Worm (Caenorhabditis elegans): ENCODE results near the gene rpl-23.

The rpl-23 gene

ce11 chrIII:5693736-5694135 lies 12.2 kb downstream of the rpl-23 start, which contains the start of gene B0336.13:
TSS of gene B0336.13 (plus strand) at chrIII:5694036.
- TF ChIP-seq aly-1 (tag; optimal IDR thresholded peaks at IDR 0.05), result no peak
- TF ChIP-seq ceh-36 (tag; optimal IDR thresholded peaks at IDR 0.05), result peak; percentile 22

ce11 chrIII:5692690-5693089 lies 13.2 kb downstream of the rpl-23 start, which contains the start of the genes abi-1 and arle-14:
TSS of gene abi-1 (minus strand) at chrIII:5692740.
TSS of gene arle-14 (plus strand) at chrIII:5692906.
- TF ChIP-seq F13C5.2 (tag; optimal IDR thresholded peaks at IDR 0.05), result peak; percentile 61
- no peak for TF ChIP-seq pes-1 (GFP tag; IDR thresholded peaks at IDR 0.05)

ce11 chrIII:5691826-5692225 lies 14.1 kb downstream of the rpl-23 start:
- TF ChIP-seq pes-1 (GFP tag; IDR thresholded peaks at IDR 0.05), result no peak
- TF ChIP-seq tbx-37 (GFP tag; conservative IDR thresholded peaks at IDR 0.05), result no peak
- TF ChIP-seq ceh-13 (GFP tag; optimal IDR thresholded peaks at IDR 0.05), result no peak
- TF ChIP-seq F13C5.2 (tag; optimal IDR thresholded peaks at IDR 0.05), result no peak
- no peak for TF ChIP-seq tbx-11 (GFP tag; IDR thresholded peaks at IDR 0.05)
- no peak for TF ChIP-seq scrt-1 (GFP tag; IDR thresholded peaks at IDR 0.05)
- TF ChIP-seq tra-4 (tag; optimal IDR thresholded peaks at IDR 0.05), result no peak
- TF ChIP-seq aly-1 (tag; optimal IDR thresholded peaks at IDR 0.05), result no peak
- TF ChIP-seq ama-1 (optimal IDR thresholded peaks at IDR 0.05), result no peak
- no peak for TF ChIP-seq hmg-4 (GFP tag; optimal IDR thresholded peaks at IDR 0.05)

ce11 chrIII:5688246-5688645 lies 17.7 kb downstream of the rpl-23 start:
- TF ChIP-seq ama-1 (optimal IDR thresholded peaks at IDR 0.05) (no peak), hnd-1 (tag; optimal IDR thresholded peaks at IDR 0.05) (no peak), hmg-4 (GFP tag; optimal IDR thresholded peaks at IDR 0.05) (peak; percentile 1)

- TF ChIP-seq ceh-36 (tag; optimal IDR thresholded peaks at IDR 0.05) (no peak), aly-1 (tag; optimal IDR thresholded peaks at IDR 0.05) (no peak), pes-1 (GFP tag; IDR thresholded peaks at IDR 0.05) (no peak), tbx-11 (GFP tag; IDR thresholded peaks at IDR 0.05) (no peak), sea-1 (GFP tag; conservative IDR thresholded peaks at IDR 0.05) (no peak), tbx-37 (GFP tag; conservative IDR thresholded peaks at IDR 0.05) (no peak), flt-1 (GFP tag; IDR thresholded peaks at IDR 0.05) (no peak), ceh-13 (GFP tag; optimal IDR thresholded peaks at IDR 0.05) (no peak), tra-4 (tag; optimal IDR thresholded peaks at IDR 0.05) (no peak)
Measured at ce11 chrIII:5683998-5684397, 21.9 kb downstream of the rpl-23 start, which contains the start of gene rcan-1. TSS of gene rcan-1 (minus strand) at chrIII:5684098.

- TF ChIP-seq ets-7 (tag; optimal IDR thresholded peaks at IDR 0.05) (no peak), tra-4 (tag; optimal IDR thresholded peaks at IDR 0.05) (no peak), flt-1 (GFP tag; IDR thresholded peaks at IDR 0.05) (no peak), ama-1 (optimal IDR thresholded peaks at IDR 0.05) (no peak), F13C5.2 (tag; optimal IDR thresholded peaks at IDR 0.05) (no peak), hmbx-1 (tag; optimal IDR thresholded peaks at IDR 0.05) (no peak), pes-1 (GFP tag; IDR thresholded peaks at IDR 0.05) (no peak), ceh-36 (tag; optimal IDR thresholded peaks at IDR 0.05) (no peak)
Measured at ce11 chrIII:5680141-5680540, 25.8 kb downstream of the rpl-23 start, which contains the start of gene pst-2. TSS of gene pst-2 (plus strand) at chrIII:5680433.

- TF ChIP-seq tra-4 (tag; optimal IDR thresholded peaks at IDR 0.05) (no peak), sea-1 (GFP tag; conservative IDR thresholded peaks at IDR 0.05) (no peak; the same call in 1 of the 2 replicates), pes-1 (GFP tag; IDR thresholded peaks at IDR 0.05) (peak; percentile 72), scrt-1 (GFP tag; IDR thresholded peaks at IDR 0.05) (no peak), flt-1 (GFP tag; IDR thresholded peaks at IDR 0.05) (peak; percentile 69), tbx-37 (GFP tag; conservative IDR thresholded peaks at IDR 0.05) (peak; percentile 49; the same call in 1 of the 2 replicates), ceh-13 (GFP tag; optimal IDR thresholded peaks at IDR 0.05) (no peak), hnd-1 (tag; optimal IDR thresholded peaks at IDR 0.05) (peak; percentile 8), ama-1 (optimal IDR thresholded peaks at IDR 0.05) (no peak), tbx-11 (GFP tag; IDR thresholded peaks at IDR 0.05) (0 out of 2 replicates have a peak, but pooled peaks have one; percentile 17), B0310.2 (tag; optimal IDR thresholded peaks at IDR 0.05) (peak; percentile 15), hmg-4 (GFP tag; optimal IDR thresholded peaks at IDR 0.05) (peak; percentile 70), hmbx-1 (tag; optimal IDR thresholded peaks at IDR 0.05) (no peak), ceh-36 (tag; optimal IDR thresholded peaks at IDR 0.05) (no peak), F13C5.2 (tag; optimal IDR thresholded peaks at IDR 0.05) (peak; percentile 95), aly-1 (tag; optimal IDR thresholded peaks at IDR 0.05) (no peak), ets-7 (tag; optimal IDR thresholded peaks at IDR 0.05) (no peak)
Measured at ce11 chrIII:5678935-5679334, 27.0 kb downstream of the rpl-23 start, which contains the start of the genes ska-3 and rps-12. TSS of gene ska-3 (minus strand) at chrIII:5679005. TSS of gene rps-12 (plus strand) at chrIII:5679298.

ce11 chrIII:5677790-5678189 lies 28.1 kb downstream of the rpl-23 start, which contains the start of gene F54E7.9:
TSS of gene F54E7.9 (minus strand) at chrIII:5677890.
- TF ChIP-seq pes-1 (GFP tag; IDR thresholded peaks at IDR 0.05) (no peak), ceh-36 (tag; optimal IDR thresholded peaks at IDR 0.05) (no peak), F13C5.2 (tag; optimal IDR thresholded peaks at IDR 0.05) (no peak), aly-1 (tag; optimal IDR thresholded peaks at IDR 0.05) (no peak), flt-1 (GFP tag; IDR thresholded peaks at IDR 0.05) (no peak), B0310.2 (tag; optimal IDR thresholded peaks at IDR 0.05) (no peak), ama-1 (optimal IDR thresholded peaks at IDR 0.05) (no peak), scrt-1 (GFP tag; IDR thresholded peaks at IDR 0.05) (no peak), tra-4 (tag; optimal IDR thresholded peaks at IDR 0.05) (no peak), sea-1 (GFP tag; conservative IDR thresholded peaks at IDR 0.05) (no peak), tbx-37 (GFP tag; conservative IDR thresholded peaks at IDR 0.05) (no peak), hmg-4 (GFP tag; optimal IDR thresholded peaks at IDR 0.05) (no peak), tbx-11 (GFP tag; IDR thresholded peaks at IDR 0.05) (no peak), hnd-1 (tag; optimal IDR thresholded peaks at IDR 0.05) (no peak), ets-7 (tag; optimal IDR thresholded peaks at IDR 0.05) (no peak), ceh-13 (GFP tag; optimal IDR thresholded peaks at IDR 0.05) (no peak), hmbx-1 (tag; optimal IDR thresholded peaks at IDR 0.05) (no peak)

All from whole organism, early embryonic.